Worm (Caenorhabditis elegans) whole organism, L2 larva: ENCODE data around the gene F26A1.7.

Source experiments
- C34F6.9 ChIP-seq: fragments of 150-350 bp; optimal IDR thresholded peaks from 2 replicates; lab custom pipeline; 2014; ENCODE audit warnings: missing biosample characterization, missing genetic modification characterization
- R02D3.7 ChIP-seq: fragments of 150-350 bp; optimal IDR thresholded peaks from 2 replicates; lab custom pipeline; 2014; ENCODE audit warnings: missing biosample characterization, missing genetic modification characterization
- ama-1 ChIP-seq: fragments of 150-350 bp; optimal IDR thresholded peaks from 2 replicates; lab custom pipeline; 2018; ENCODE audit warnings: inconsistent platforms
- dmd-4 ChIP-seq: sonication (generic microtip); optimal IDR thresholded peaks from 2 replicates; lab custom pipeline; 2017; ENCODE audit warnings: missing biosample characterization, missing genetic modification characterization
- egl-27 ChIP-seq: sonication (generic microtip); optimal IDR thresholded peaks from 3 replicates; lab custom pipeline; 2017; ENCODE audit warnings: missing biosample characterization, missing genetic modification reagents, missing genetic modification characterization
- fos-1 ChIP-seq: fragments of 150-350 bp; optimal IDR thresholded peaks from 2 replicates; lab custom pipeline; 2014; ENCODE audit warnings: missing biosample characterization, missing genetic modification characterization
- lin-39 ChIP-seq: fragments of 150-350 bp; optimal IDR thresholded peaks from 2 replicates; lab custom pipeline; 2014; ENCODE audit warnings: missing biosample characterization, missing genetic modification reagents, missing genetic modification characterization
- lsy-2 ChIP-seq, 2 experiments: fragments of 150-350 bp in 1 of 2; sonication (generic microtip) in 1 of 2; optimal IDR thresholded peaks; 2 replicates each; lab custom pipeline; 2014 to 2017; ENCODE audit warnings: missing biosample characterization in 2 of 2, missing genetic modification characterization in 2 of 2
- mdl-1 ChIP-seq, 2 experiments: fragments of 150-350 bp in 1 of 2; sonication (generic microtip) in 1 of 2; optimal IDR thresholded peaks; 2 replicates each; lab custom pipeline; 2017; ENCODE audit warnings: missing biosample characterization in 2 of 2, missing genetic modification characterization in 2 of 2
- nhr-237 ChIP-seq: fragments of 150-350 bp; optimal IDR thresholded peaks from 2 replicates; lab custom pipeline; 2014; ENCODE audit warnings: missing biosample characterization, missing genetic modification characterization
- nhr-77 ChIP-seq: fragments of 150-350 bp; optimal IDR thresholded peaks from 2 replicates; lab custom pipeline; 2014; ENCODE audit warnings: missing biosample characterization, missing genetic modification characterization
- unc-62 ChIP-seq: fragments of 150-350 bp; optimal IDR thresholded peaks from 2 replicates; lab custom pipeline; 2014; ENCODE audit warnings: missing biosample characterization, missing genetic modification reagents, missing genetic modification characterization
- ztf-11 ChIP-seq: sonication (generic microtip); optimal IDR thresholded peaks from 2 replicates; lab custom pipeline; 2017; ENCODE audit warnings: missing biosample characterization, missing genetic modification characterization

ce11 chrIII:4806345-4806744, 13.4 kb downstream of the F26A1.7 start:
- no peak for TF ChIP-seq mdl-1 (tag; optimal IDR thresholded peaks at IDR 0.05; lab: Kevin White, UChicago)
- TF ChIP-seq nhr-237 (tag; lab: Kevin White, UChicago), result no peak
- TF ChIP-seq egl-27 (tag; lab: Kevin White, UChicago), result no peak
- no peak for TF ChIP-seq ama-1 (lab: Kevin White, UChicago)
- TF ChIP-seq R02D3.7 (tag; lab: Kevin White, UChicago), result no peak
- TF ChIP-seq unc-62 (GFP tag; lab: Kevin White, UChicago), result no peak
- no peak for TF ChIP-seq dmd-4 (tag; lab: Kevin White, UChicago)
- no peak for TF ChIP-seq C34F6.9
- no peak for TF ChIP-seq nhr-77
- TF ChIP-seq ztf-11 (tag; lab: Kevin White, UChicago), result no peak
- no peak for TF ChIP-seq lsy-2 (tag; optimal IDR thresholded peaks at IDR 0.05; lab: Kevin White, UChicago)
- no peak for TF ChIP-seq fos-1 (tag; lab: Kevin White, UChicago)
- TF ChIP-seq lin-39, result no peak
